Fruit fly (Drosophila melanogaster) whole organism, embryonic: Measurements from ENCODE around the gene bun.

Source experiments
- B-H1 ChIP-seq: fragments of 200-800 bp; sonication (Bioruptor generic); IDR thresholded peaks from 3 replicates; pipeline ENCODE4 v1.3.6; 2022; ENCODE audit warnings: missing biosample characterization, missing genetic modification characterization
- Bdp1 ChIP-seq: fragments of 200-800 bp; sonication (Bioruptor generic); optimal IDR thresholded peaks from 3 replicates; lab custom pipeline; 2016; ENCODE audit warnings: missing biosample characterization, missing genetic modification characterization
- BtbVII ChIP-seq: fragments of 200-800 bp; sonication (Bioruptor generic); optimal IDR thresholded peaks from 3 replicates; lab custom pipeline; 2017; ENCODE audit warnings: missing biosample characterization, mild to moderate bottlenecking, missing genetic modification characterization
- CG10565 ChIP-seq: fragments of 200-800 bp; sonication (Bioruptor generic); optimal IDR thresholded peaks from 3 replicates; lab custom pipeline; 2016; ENCODE audit warnings: missing biosample characterization, mild to moderate bottlenecking, missing genetic modification characterization
- CG1233 ChIP-seq: fragments of 200-800 bp; sonication (Bioruptor generic); optimal IDR thresholded peaks from 4 replicates; lab custom pipeline; 2018; ENCODE audit warnings: missing biosample characterization, mild to moderate bottlenecking, missing genetic modification characterization
- CG12659 ChIP-seq: fragments of 200-800 bp; sonication (Bioruptor generic); optimal IDR thresholded peaks from 3 replicates; lab custom pipeline; 2017; ENCODE audit warnings: mild to moderate bottlenecking, missing biosample characterization, missing genetic modification reagents, missing genetic modification characterization
- CG12769 ChIP-seq: fragments of 200-800 bp; sonication (Bioruptor generic); optimal IDR thresholded peaks from 2 replicates; lab custom pipeline; 2019; ENCODE audit warnings: missing biosample characterization, mild to moderate bottlenecking, missing genetic modification characterization, moderate library complexity
- CG15011 ChIP-seq: fragments of 200-800 bp; sonication (Bioruptor generic); optimal IDR thresholded peaks from 3 replicates; lab custom pipeline; 2018; ENCODE audit warnings: missing biosample characterization, mild to moderate bottlenecking, missing genetic modification characterization
- CG15073 ChIP-seq: fragments of 200-800 bp; sonication (Bioruptor generic); optimal IDR thresholded peaks from 2 replicates; lab custom pipeline; 2016; ENCODE audit warnings: missing biosample characterization, missing genetic modification characterization
- CG16779 ChIP-seq: fragments of 200-800 bp; sonication (Bioruptor generic); IDR thresholded peaks from 2 replicates; pipeline ENCODE4 v1.3.6; 2022; ENCODE audit warnings: missing biosample characterization, missing genetic modification characterization
- CG17912 ChIP-seq: fragments of 200-800 bp; sonication (Bioruptor generic); optimal IDR thresholded peaks from 2 replicates; lab custom pipeline; 2018; ENCODE audit warnings: missing biosample characterization, mild to moderate bottlenecking, missing genetic modification characterization
- CG18599 ChIP-seq: fragments of 200-800 bp; sonication (Bioruptor generic); optimal IDR thresholded peaks from 3 replicates; lab custom pipeline; 2017; ENCODE audit warnings: missing biosample characterization, missing genetic modification characterization, mild to moderate bottlenecking, moderate library complexity, missing genetic modification reagents
- CG2875 ChIP-seq: fragments of 200-800 bp; sonication (Bioruptor generic); optimal IDR thresholded peaks from 2 replicates; lab custom pipeline; 2017; ENCODE audit warnings: missing biosample characterization, mild to moderate bottlenecking, missing genetic modification characterization, missing genetic modification reagents
- CG33557 ChIP-seq: fragments of 200-800 bp; sonication (Bioruptor generic); optimal IDR thresholded peaks from 2 replicates; lab custom pipeline; 2019; ENCODE audit warnings: missing biosample characterization, mild to moderate bottlenecking, missing genetic modification characterization, moderate library complexity
- CG34224 ChIP-seq: fragments of 200-800 bp; sonication (Bioruptor generic); IDR thresholded peaks from 3 replicates; pipeline ENCODE4 v1.3.6; 2022; ENCODE audit warnings: missing biosample characterization, missing genetic modification characterization; ENCODE audit not compliant: partially characterized antibody
- CG4617 ChIP-seq: fragments of 200-800 bp; sonication (Bioruptor generic); optimal IDR thresholded peaks from 3 replicates; lab custom pipeline; 2016; ENCODE audit warnings: missing biosample characterization, missing genetic modification characterization, borderline replicate concordance
- CG6683 ChIP-seq: fragments of 200-800 bp; sonication (Bioruptor generic); optimal IDR thresholded peaks from 2 replicates; lab custom pipeline; 2017; ENCODE audit warnings: missing biosample characterization, mild to moderate bottlenecking, missing genetic modification characterization, missing genetic modification reagents
- CG7963 ChIP-seq: fragments of 200-800 bp; sonication (Bioruptor generic); IDR thresholded peaks from 3 replicates; pipeline ENCODE4 v1.3.6; 2022; ENCODE audit warnings: missing biosample characterization, missing genetic modification characterization; ENCODE audit not compliant: partially characterized antibody
- CG8388 ChIP-seq: fragments of 200-800 bp; sonication (Bioruptor generic); optimal IDR thresholded peaks from 2 replicates; lab custom pipeline; 2019; ENCODE audit warnings: missing biosample characterization, mild to moderate bottlenecking, missing genetic modification characterization, moderate library complexity
- Dad ChIP-seq: fragments of 200-800 bp; sonication (Bioruptor generic); optimal IDR thresholded peaks from 3 replicates; lab custom pipeline; 2016; ENCODE audit warnings: missing biosample characterization, missing genetic modification characterization
- Dbx ChIP-seq: fragments of 200-800 bp; sonication (Bioruptor generic); IDR thresholded peaks from 3 replicates; pipeline ENCODE4 v1.3.6; 2022; ENCODE audit warnings: missing biosample characterization, missing genetic modification characterization
- Fer1 ChIP-seq: fragments of 200-800 bp; sonication (Bioruptor generic); optimal IDR thresholded peaks from 2 replicates; lab custom pipeline; 2017; ENCODE audit warnings: missing biosample characterization, mild to moderate bottlenecking, missing genetic modification characterization
- Fer2 ChIP-seq: fragments of 200-800 bp; sonication (Bioruptor generic); optimal IDR thresholded peaks from 2 replicates; lab custom pipeline; 2018; ENCODE audit warnings: missing biosample characterization, mild to moderate bottlenecking, missing genetic modification characterization, moderate library complexity
- HLH3B ChIP-seq: fragments of 200-800 bp; sonication (Bioruptor generic); IDR thresholded peaks from 2 replicates; pipeline ENCODE4 v1.3.6; 2022; ENCODE audit warnings: missing biosample characterization, missing genetic modification characterization
- HLH4C ChIP-seq: fragments of 200-800 bp; sonication (Bioruptor generic); IDR thresholded peaks from 3 replicates; pipeline ENCODE4 v1.3.6; 2022; ENCODE audit warnings: missing biosample characterization, missing genetic modification characterization; ENCODE audit not compliant: partially characterized antibody
- Max ChIP-seq: fragments of 200-800 bp; sonication (Bioruptor generic); optimal IDR thresholded peaks from 2 replicates; lab custom pipeline; 2016; ENCODE audit warnings: missing biosample characterization, mild to moderate bottlenecking, missing genetic modification characterization
- Mes4 ChIP-seq: fragments of 200-800 bp; sonication (Bioruptor generic); optimal IDR thresholded peaks from 2 replicates; lab custom pipeline; 2016; ENCODE audit warnings: missing biosample characterization, missing genetic modification characterization
- Nf-YC ChIP-seq: fragments of 200-800 bp; optimal IDR thresholded peaks from 3 replicates; lab custom pipeline; 2019; ENCODE audit warnings: missing biosample characterization, mild to moderate bottlenecking, missing genetic modification characterization, moderate library complexity
- Sox102F ChIP-seq: fragments of 200-800 bp; sonication (Bioruptor generic); optimal IDR thresholded peaks from 2 replicates; lab custom pipeline; 2018; ENCODE audit warnings: missing biosample characterization, mild to moderate bottlenecking, missing genetic modification characterization, moderate library complexity
- TFAM ChIP-seq: fragments of 200-800 bp; sonication (Bioruptor generic); optimal IDR thresholded peaks from 2 replicates; lab custom pipeline; 2017; ENCODE audit warnings: missing biosample characterization, missing genetic modification characterization, inconsistent platforms
- Xbp1 ChIP-seq: fragments of 200-800 bp; sonication (Bioruptor generic); optimal IDR thresholded peaks from 3 replicates; lab custom pipeline; 2016; ENCODE audit warnings: missing biosample characterization, mild to moderate bottlenecking, missing genetic modification characterization
- abd-A ChIP-seq: fragments of 200-800 bp; sonication (Bioruptor generic); optimal IDR thresholded peaks from 3 replicates; lab custom pipeline; 2019; ENCODE audit warnings: missing biosample characterization, mild to moderate bottlenecking, missing genetic modification characterization, moderate library complexity
- al ChIP-seq: fragments of 200-800 bp; sonication (Bioruptor generic); IDR thresholded peaks from 2 replicates; pipeline ENCODE4 v1.3.6; 2022; ENCODE audit warnings: missing biosample characterization, missing genetic modification characterization
- aop ChIP-seq: fragments of 200-800 bp; sonication (Bioruptor generic); IDR thresholded peaks from 2 replicates; pipeline ENCODE4 v1.3.6; 2022; ENCODE audit warnings: missing biosample characterization, missing genetic modification characterization
- ara ChIP-seq: fragments of 200-800 bp; sonication (Bioruptor generic); IDR thresholded peaks from 2 replicates; pipeline ENCODE4 v1.3.6; 2022; ENCODE audit warnings: missing biosample characterization, missing genetic modification characterization
- ato ChIP-seq: fragments of 200-800 bp; sonication (Bioruptor generic); IDR thresholded peaks from 2 replicates; pipeline ENCODE4 v1.3.6; 2022; ENCODE audit warnings: missing biosample characterization, missing genetic modification characterization; ENCODE audit not compliant: partially characterized antibody
- bbx ChIP-seq: fragments of 200-800 bp; sonication (Bioruptor generic); IDR thresholded peaks from 2 replicates; pipeline ENCODE4 v1.3.6; 2022; ENCODE audit warnings: missing biosample characterization, missing genetic modification characterization; ENCODE audit not compliant: partially characterized antibody
- br ChIP-seq: fragments of >200 bp; optimal IDR thresholded peaks from 2 replicates; lab custom pipeline; 2017
- chinmo ChIP-seq: fragments of 200-800 bp; sonication (Bioruptor generic); IDR thresholded peaks from 4 replicates; pipeline ENCODE4 v1.3.6; 2022; ENCODE audit warnings: missing biosample characterization, missing genetic modification characterization; ENCODE audit not compliant: partially characterized antibody
- disco-r ChIP-seq: fragments of 200-800 bp; sonication (Bioruptor generic); optimal IDR thresholded peaks from 2 replicates; lab custom pipeline; 2016; ENCODE audit warnings: missing biosample characterization, missing genetic modification characterization
- dmrt11E ChIP-seq: fragments of 200-800 bp; sonication (Bioruptor generic); optimal IDR thresholded peaks from 3 replicates; lab custom pipeline; 2018; ENCODE audit warnings: missing biosample characterization, mild to moderate bottlenecking, missing genetic modification characterization, moderate library complexity
- fd102C ChIP-seq: fragments of 200-800 bp; sonication (Bioruptor generic); optimal IDR thresholded peaks from 2 replicates; lab custom pipeline; 2018; ENCODE audit warnings: missing biosample characterization, mild to moderate bottlenecking, missing genetic modification characterization, moderate library complexity
- gsb-n ChIP-seq: fragments of 200-800 bp; sonication (Bioruptor generic); optimal IDR thresholded peaks from 3 replicates; lab custom pipeline; 2018; ENCODE audit warnings: missing biosample characterization, mild to moderate bottlenecking, missing genetic modification characterization
- luna ChIP-seq: fragments of 200-800 bp; sonication (Bioruptor generic); optimal IDR thresholded peaks from 2 replicates; lab custom pipeline; 2016; ENCODE audit warnings: missing biosample characterization, missing genetic modification characterization
- nerfin-2 ChIP-seq: fragments of 200-800 bp; sonication (Bioruptor generic); IDR thresholded peaks from 2 replicates; pipeline ENCODE4 v1.3.6; 2022; ENCODE audit warnings: missing biosample characterization, missing genetic modification characterization; ENCODE audit not compliant: partially characterized antibody
- pb ChIP-seq: fragments of 200-800 bp; sonication (Bioruptor generic); optimal IDR thresholded peaks from 3 replicates; lab custom pipeline; 2016; ENCODE audit warnings: missing biosample characterization, missing genetic modification characterization
- phol ChIP-seq: fragments of 200-800 bp; sonication (Bioruptor generic); optimal IDR thresholded peaks from 3 replicates; lab custom pipeline; 2018; ENCODE audit warnings: missing biosample characterization, mild to moderate bottlenecking, missing genetic modification characterization, moderate library complexity
- pros ChIP-seq: fragments of 200-800 bp; sonication (Bioruptor generic); optimal IDR thresholded peaks from 3 replicates; lab custom pipeline; 2019; ENCODE audit warnings: missing biosample characterization, mild to moderate bottlenecking, missing genetic modification characterization, moderate library complexity
- tup ChIP-seq: fragments of 200-800 bp; sonication (Bioruptor generic); optimal IDR thresholded peaks from 2 replicates; lab custom pipeline; 2016; ENCODE audit warnings: missing biosample characterization, mild to moderate bottlenecking, missing genetic modification characterization, moderate library complexity

The bun gene

DNA sequence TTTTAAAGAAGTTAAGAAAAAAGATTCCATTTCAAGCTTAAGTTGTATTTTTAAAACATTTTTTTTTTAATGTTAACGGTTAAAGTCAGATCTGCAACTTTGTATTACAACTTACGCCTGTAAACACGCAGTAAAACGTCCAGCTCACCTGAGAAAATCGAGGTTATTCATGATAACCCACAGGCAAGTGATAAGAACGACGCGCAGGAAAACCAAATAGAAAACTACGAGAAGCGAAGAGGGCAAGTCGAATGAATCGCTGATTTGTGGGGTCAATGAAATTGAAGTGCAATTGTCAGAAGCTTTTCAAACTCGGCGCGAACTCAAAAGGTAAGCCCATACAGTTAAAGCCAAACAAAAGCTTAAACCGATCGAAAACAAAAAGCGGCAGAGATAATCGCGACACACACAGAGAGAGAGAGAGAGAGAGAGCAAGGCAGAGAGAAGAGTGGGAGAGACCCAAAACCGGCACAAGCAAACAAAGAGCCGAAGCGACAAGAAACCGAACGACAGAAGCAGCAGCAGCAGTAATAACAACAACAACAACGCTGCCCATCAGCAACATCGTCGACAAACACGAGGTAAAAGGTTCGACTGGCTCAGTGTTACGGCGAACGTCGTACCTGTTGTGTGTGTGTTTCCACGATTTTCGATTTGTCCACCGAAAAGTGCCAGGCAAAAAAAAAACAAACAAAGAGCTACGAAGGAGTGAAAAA is 38.9 kb downstream of the bun start, which contains the start of gene CG43051 (continued):
- peak; percentile 4 for TF ChIP-seq abd-A (tag; lab: Kevin White, UChicago)
- no peak for TF ChIP-seq ato (GFP tag; lab: Robert Waterston, UW)
- TF ChIP-seq CG8388: no peak
- no peak for TF ChIP-seq Fer2 (tag; lab: Kevin White, UChicago)
- peak; percentile 6 for TF ChIP-seq Nf-YC (tag; lab: Kevin White, UChicago)
- TF ChIP-seq al (GFP tag; lab: Robert Waterston, UW): no peak
- no peak for TF ChIP-seq CG7963
- TF ChIP-seq TFAM: no peak
- no peak for TF ChIP-seq pb (GFP tag; lab: Kevin White, UChicago)
- TF ChIP-seq CG1233 (GFP tag; lab: Kevin White, UChicago): no peak
- no peak for TF ChIP-seq Mes4
- no peak for TF ChIP-seq ara (GFP tag; lab: Robert Waterston, UW)
- no peak for TF ChIP-seq nerfin-2 (GFP tag; lab: Robert Waterston, UW)
- peak; percentile 10 for TF ChIP-seq Fer1 (GFP tag; lab: Kevin White, UChicago)
- peak; percentile 33; the same call in 1 of the 3 replicates for TF ChIP-seq CG34224 (GFP tag; lab: Robert Waterston, UW)
- no peak for TF ChIP-seq aop
- TF ChIP-seq BtbVII: peak; percentile 16
- no peak for TF ChIP-seq fd102C (GFP tag; lab: Kevin White, UChicago)
- no peak for TF ChIP-seq CG4617 (GFP tag; lab: Kevin White, UChicago)
- TF ChIP-seq br (lab: Kevin White, UChicago): no peak
- TF ChIP-seq Xbp1: no peak
- TF ChIP-seq Bdp1 (GFP tag; lab: Kevin White, UChicago): no peak
- TF ChIP-seq CG10565 (GFP tag; lab: Kevin White, UChicago): no peak
- no peak for TF ChIP-seq CG16779 (GFP tag; lab: Robert Waterston, UW)
- no peak for TF ChIP-seq gsb-n (tag; lab: Kevin White, UChicago)
- TF ChIP-seq pros: no peak
- TF ChIP-seq CG2875 (GFP tag; lab: Kevin White, UChicago): no peak
- TF ChIP-seq CG12659: no peak
- TF ChIP-seq CG6683 (GFP tag; lab: Kevin White, UChicago): no peak
- no peak for TF ChIP-seq luna (GFP tag; lab: Kevin White, UChicago)
- TF ChIP-seq CG33557 (GFP tag; lab: Kevin White, UChicago): no peak
- TF ChIP-seq dmrt11E (tag; lab: Kevin White, UChicago): no peak
- TF ChIP-seq Max (GFP tag; lab: Kevin White, UChicago): no peak
- TF ChIP-seq chinmo (GFP tag; lab: Robert Waterston, UW): peak; percentile 83; the same call in 3 of the 4 replicates
- no peak for TF ChIP-seq Dad (GFP tag; lab: Kevin White, UChicago)
- TF ChIP-seq HLH3B: no peak
- TF ChIP-seq disco-r: no peak
- TF ChIP-seq phol: no peak
- TF ChIP-seq CG17912: no peak
- TF ChIP-seq CG12769 (tag; lab: Kevin White, UChicago): no peak
- no peak for TF ChIP-seq Sox102F
- peak; percentile 54 for TF ChIP-seq CG18599 (GFP tag; lab: Kevin White, UChicago)
- peak; percentile 28; the same call in 1 of the 3 replicates for TF ChIP-seq Dbx
- TF ChIP-seq CG15011 (GFP tag; lab: Kevin White, UChicago): no peak
- TF ChIP-seq bbx (GFP tag; lab: Robert Waterston, UW): no peak; the same call in 1 of the 2 replicates
- TF ChIP-seq B-H1: no peak
- TF ChIP-seq tup (GFP tag; lab: Kevin White, UChicago): no peak
- no peak for TF ChIP-seq HLH4C (GFP tag; lab: Robert Waterston, UW)
- no peak for TF ChIP-seq CG15073 (GFP tag; lab: Kevin White, UChicago)
